Worm (Caenorhabditis elegans) whole organism, young adult: ENCODE results near the gene glb-29.

Experiments
- ccch-3 ChIP-seq: fragments of 200-800 bp; sonication (Bioruptor generic); optimal IDR thresholded peaks from 2 replicates; lab custom pipeline; 2018; ENCODE audit warnings: mild to moderate bottlenecking, missing genetic modification characterization, missing compliant biosample characterization
- die-1 ChIP-seq: sonication (generic microtip); optimal IDR thresholded peaks from 2 replicates; lab custom pipeline; 2016; ENCODE audit warnings: missing genotype, mild to moderate bottlenecking, missing genetic modification characterization, missing compliant biosample characterization
- hmg-1.2 ChIP-seq: fragments of 200-800 bp; sonication (Bioruptor generic); IDR thresholded peaks from 2 replicates; pipeline ENCODE4 v1.3.6; 2022; ENCODE audit warnings: missing genetic modification reagents, missing genetic modification characterization, missing compliant biosample characterization
- lag-1 ChIP-seq: fragments of 200-800 bp; sonication (Bioruptor generic); IDR thresholded peaks from 2 replicates; pipeline ENCODE4 v1.3.6; 2022; ENCODE audit warnings: missing genetic modification reagents, missing genetic modification characterization, missing compliant biosample characterization
- madf-8 ChIP-seq: fragments of 200-800 bp; sonication (Bioruptor generic); conservative IDR thresholded peaks from 2 replicates; pipeline ENCODE4 v1.3.6; 2022; ENCODE audit warnings: missing genetic modification reagents, missing genetic modification characterization, missing compliant biosample characterization
- nfyb-1 ChIP-seq: fragments of 200-800 bp; sonication (Bioruptor generic); IDR thresholded peaks from 2 replicates; pipeline ENCODE4 v1.3.6; 2022; ENCODE audit warnings: missing genetic modification reagents, missing genetic modification characterization, missing compliant biosample characterization
- snpc-4 ChIP-seq, 5 experiments: fragments of 150-350 bp in 1 of 5; sonication (generic microtip) in 4 of 5; optimal IDR thresholded peaks; 2 replicates each; lab custom pipeline; 2014 to 2018; ENCODE audit warnings: missing genetic modification characterization in 5 of 5, missing biosample characterization in 3 of 5, antibody characterized with exemption in 2 of 5, mild to moderate bottlenecking in 2 of 5, missing compliant biosample characterization in 2 of 5, missing genotype in 2 of 5, moderate library complexity in 2 of 5, missing genetic modification reagents in 1 of 5
- sptf-2 ChIP-seq: fragments of 200-800 bp; sonication (Bioruptor generic); optimal IDR thresholded peaks from 2 replicates; lab custom pipeline; 2018; ENCODE audit warnings: mild to moderate bottlenecking, missing genetic modification characterization, missing compliant biosample characterization
- unc-62 ChIP-seq: fragments of 150-350 bp; optimal IDR thresholded peaks from 2 replicates; lab custom pipeline; 2014; ENCODE audit warnings: missing biosample characterization, missing genetic modification reagents, missing genetic modification characterization
- ztf-25 ChIP-seq: fragments of 200-800 bp; sonication (Bioruptor generic); IDR thresholded peaks from 2 replicates; pipeline ENCODE4 v1.3.6; 2022; ENCODE audit warnings: missing genetic modification reagents, missing genetic modification characterization, missing compliant biosample characterization

- TF ChIP-seq sptf-2 (no peak), hmg-1.2 (GFP tag; lab: Robert Waterston, UW) (no peak), unc-62 (no peak), ccch-3 (no peak), snpc-4 (GFP tag; optimal IDR thresholded peaks at IDR 0.05; lab: Kevin White, UChicago) (no peak), snpc-4 (tag; optimal IDR thresholded peaks at IDR 0.05; lab: Kevin White, UChicago) (no peak), die-1 (tag; lab: Kevin White, UChicago) (no peak), nfyb-1 (no peak), lag-1 (GFP tag; lab: Robert Waterston, UW) (no peak), madf-8 (GFP tag; lab: Robert Waterston, UW) (no peak), ztf-25 (GFP tag; lab: Robert Waterston, UW) (no peak)
Measured at ce11 chrII:12036516-12036915, 27.6 kb downstream of the glb-29 start, which contains the start of gene cyn-16.
